Worm (Caenorhabditis elegans) whole organism, L1 larva: ENCODE data around the gene F41H10.4.
A peak's percentile ranks its signal among the peaks of the same experiment; 100 is the strongest.

Experiments used
- Y116A8C.19 ChIP-seq: sonication (generic microtip); optimal IDR thresholded peaks from 2 replicates; lab custom pipeline; 2016; ENCODE audit warnings: missing compliant biosample characterization, missing genetic modification characterization, borderline replicate concordance
- aha-1 ChIP-seq: fragments of 150-350 bp; optimal IDR thresholded peaks from 2 replicates; lab custom pipeline; 2014; ENCODE audit warnings: missing biosample characterization, missing genetic modification characterization
- alr-1 ChIP-seq: fragments of 200-800 bp; sonication (Bioruptor generic); optimal IDR thresholded peaks from 2 replicates; lab custom pipeline; 2018; ENCODE audit warnings: borderline replicate concordance, mild to moderate bottlenecking, missing genetic modification characterization, missing compliant biosample characterization
- aly-2 ChIP-seq: fragments of 150-350 bp; optimal IDR thresholded peaks from 2 replicates; lab custom pipeline; 2014; ENCODE audit warnings: missing biosample characterization, missing genetic modification characterization
- ama-1 ChIP-seq: fragments of 150-350 bp; optimal IDR thresholded peaks from 2 replicates; lab custom pipeline; 2014
- blmp-1 ChIP-seq: fragments of 150-350 bp; optimal IDR thresholded peaks from 2 replicates; lab custom pipeline; 2014; ENCODE audit warnings: missing biosample characterization, missing genetic modification characterization
- ceh-63 ChIP-seq: fragments of 200-800 bp; sonication (Bioruptor generic); optimal IDR thresholded peaks from 2 replicates; lab custom pipeline; 2018; ENCODE audit warnings: mild to moderate bottlenecking, missing genetic modification characterization, missing compliant biosample characterization
- ceh-8 ChIP-seq: fragments of 200-800 bp; sonication (Bioruptor generic); optimal IDR thresholded peaks from 2 replicates; lab custom pipeline; 2018; ENCODE audit warnings: mild to moderate bottlenecking, missing genetic modification characterization, moderate library complexity, missing compliant biosample characterization
- ceh-82 ChIP-seq, 3 experiments: fragments of 150-350 bp in 1 of 3; sonication (generic microtip) in 2 of 3; optimal IDR thresholded peaks; 2 replicates each; lab custom pipeline; 2014 to 2017; ENCODE audit warnings: missing biosample characterization in 3 of 3, missing genetic modification characterization in 3 of 3
- ceh-88 ChIP-seq: fragments of 200-800 bp; sonication (Bioruptor generic); IDR thresholded peaks from 2 replicates; pipeline ENCODE4 v1.3.6; 2022; ENCODE audit warnings: missing genetic modification characterization, missing compliant biosample characterization
- ceh-90 ChIP-seq: sonication (generic microtip); optimal IDR thresholded peaks from 2 replicates; lab custom pipeline; 2016; ENCODE audit warnings: missing genetic modification characterization, missing compliant biosample characterization
- ces-1 ChIP-seq: fragments of 150-350 bp; optimal IDR thresholded peaks from 2 replicates; lab custom pipeline; 2014; ENCODE audit warnings: missing biosample characterization, missing genetic modification reagents, missing genetic modification characterization
- dpl-1 ChIP-seq, 3 experiments: fragments of 150-350 bp in 2 of 3; sonication (generic microtip) in 1 of 3; optimal IDR thresholded peaks; 2 replicates each; lab custom pipeline; 2014 to 2017; ENCODE audit warnings: missing biosample characterization in 3 of 3, missing genetic modification characterization in 3 of 3, missing genetic modification reagents in 3 of 3
- dsc-1 ChIP-seq: sonication (generic microtip); optimal IDR thresholded peaks from 2 replicates; lab custom pipeline; 2016; ENCODE audit warnings: mild to moderate bottlenecking, missing genetic modification characterization, missing compliant biosample characterization
- efl-1 ChIP-seq, 4 experiments: fragments of 150-350 bp; optimal IDR thresholded peaks in 3 of 4; peaks in 1 of 4; 1 replicate in 1 of 4; 2 replicates in 3 of 4; lab custom pipeline; 2014; ENCODE audit warnings: missing biosample characterization in 2 of 4, missing genetic modification characterization in 2 of 4, missing genetic modification reagents in 2 of 4
- efl-3 ChIP-seq: fragments of 200-800 bp; sonication (Bioruptor generic); optimal IDR thresholded peaks from 2 replicates; lab custom pipeline; 2018; ENCODE audit warnings: mild to moderate bottlenecking, missing genetic modification characterization, missing compliant biosample characterization
- elt-2 ChIP-seq: sonication (generic microtip); optimal IDR thresholded peaks from 2 replicates; lab custom pipeline; 2016; ENCODE audit warnings: missing genetic modification characterization, mild to moderate bottlenecking, inconsistent platforms, missing compliant biosample characterization, missing genetic modification reagents
- ets-5 ChIP-seq: fragments of 200-800 bp; sonication (Bioruptor generic); IDR thresholded peaks from 2 replicates; pipeline ENCODE4 v1.3.6; 2022; ENCODE audit warnings: missing genetic modification characterization, missing compliant biosample characterization
- fkh-10 ChIP-seq: sonication (generic microtip); optimal IDR thresholded peaks from 2 replicates; lab custom pipeline; 2017; ENCODE audit warnings: missing biosample characterization, missing genetic modification reagents, missing genetic modification characterization
- hlh-4 ChIP-seq: sonication (generic microtip); optimal IDR thresholded peaks from 2 replicates; lab custom pipeline; 2016; ENCODE audit warnings: mild to moderate bottlenecking, missing genetic modification characterization, missing compliant biosample characterization
- irx-1 ChIP-seq: sonication (generic microtip); optimal IDR thresholded peaks from 2 replicates; lab custom pipeline; 2016; ENCODE audit warnings: missing genetic modification characterization, missing compliant biosample characterization
- isw-1 ChIP-seq: fragments of 200-800 bp; sonication (Bioruptor generic); IDR thresholded peaks from 2 replicates; pipeline ENCODE4 v1.3.6; 2022; ENCODE audit warnings: missing genetic modification characterization, missing compliant biosample characterization
- jun-1 ChIP-seq: fragments of 150-350 bp; optimal IDR thresholded peaks from 2 replicates; lab custom pipeline; 2014; ENCODE audit warnings: missing biosample characterization, missing genetic modification reagents, missing genetic modification characterization
- lin-14 ChIP-seq: fragments of 200-800 bp; sonication (Bioruptor generic); optimal IDR thresholded peaks from 2 replicates; lab custom pipeline; 2018; ENCODE audit warnings: mild to moderate bottlenecking, missing genetic modification characterization, moderate library complexity, missing compliant biosample characterization
- lin-15B ChIP-seq: fragments of 150-350 bp; sonication (generic microtip); optimal IDR thresholded peaks from 3 replicates; lab custom pipeline; 2014; ENCODE audit warnings: missing biosample characterization, missing genetic modification characterization
- lin-39 ChIP-seq: fragments of 150-350 bp; optimal IDR thresholded peaks from 2 replicates; lab custom pipeline; 2014; ENCODE audit warnings: missing biosample characterization, missing genetic modification reagents, missing genetic modification characterization
- lir-3 ChIP-seq: sonication (generic microtip); optimal IDR thresholded peaks from 2 replicates; lab custom pipeline; 2016; ENCODE audit warnings: mild to moderate bottlenecking, missing genetic modification characterization, moderate library complexity, missing compliant biosample characterization; ENCODE audit not compliant: poor library complexity
- lsy-2 ChIP-seq, 2 experiments: fragments of 150-350 bp; optimal IDR thresholded peaks; 2 replicates each; lab custom pipeline; 2014; ENCODE audit warnings: missing biosample characterization in 2 of 2, missing genetic modification characterization in 2 of 2
- mdl-1 ChIP-seq, 2 experiments: fragments of 150-350 bp; optimal IDR thresholded peaks; 2 replicates each; lab custom pipeline; 2014 to 2017; ENCODE audit warnings: missing biosample characterization in 2 of 2, missing genetic modification characterization in 2 of 2, inconsistent platforms in 1 of 2
- mef-2 ChIP-seq: fragments of 150-350 bp; optimal IDR thresholded peaks from 2 replicates; lab custom pipeline; 2014; ENCODE audit warnings: missing biosample characterization, missing genetic modification characterization
- mep-1 ChIP-seq: fragments of 150-350 bp; optimal IDR thresholded peaks from 2 replicates; lab custom pipeline; 2014; ENCODE audit warnings: missing biosample characterization, missing genetic modification characterization
- nhr-11 ChIP-seq: fragments of 150-350 bp; optimal IDR thresholded peaks from 2 replicates; lab custom pipeline; 2014; ENCODE audit warnings: missing biosample characterization, missing genetic modification characterization
- nhr-12 ChIP-seq: sonication (generic microtip); optimal IDR thresholded peaks from 2 replicates; lab custom pipeline; 2017; ENCODE audit warnings: missing biosample characterization, missing genetic modification characterization
- nhr-19 ChIP-seq: fragments of 200-800 bp; sonication (Bioruptor generic); conservative IDR thresholded peaks from 2 replicates; pipeline ENCODE4 v1.3.6; 2022; ENCODE audit warnings: missing genetic modification characterization, missing compliant biosample characterization
- nhr-237 ChIP-seq: fragments of 150-350 bp; optimal IDR thresholded peaks from 2 replicates; lab custom pipeline; 2014; ENCODE audit warnings: missing biosample characterization, missing genetic modification characterization
- nhr-28 ChIP-seq: fragments of 150-350 bp; optimal IDR thresholded peaks from 2 replicates; lab custom pipeline; 2014; ENCODE audit warnings: missing biosample characterization, missing genetic modification characterization
- nhr-71 ChIP-seq: sonication (generic microtip); optimal IDR thresholded peaks from 2 replicates; lab custom pipeline; 2016; ENCODE audit warnings: mild to moderate bottlenecking, missing genetic modification characterization, moderate library complexity, missing compliant biosample characterization
- nhr-76 ChIP-seq: sonication (generic microtip); optimal IDR thresholded peaks from 2 replicates; lab custom pipeline; 2017; ENCODE audit warnings: missing biosample characterization, missing genetic modification characterization
- nhr-84 ChIP-seq: sonication (generic microtip); optimal IDR thresholded peaks from 2 replicates; lab custom pipeline; 2017; ENCODE audit warnings: missing biosample characterization, missing genetic modification characterization
- nhr-85 ChIP-seq: sonication (generic microtip); peaks from one replicate; lab custom pipeline; 2016; ENCODE audit warnings: missing genetic modification characterization, inconsistent platforms, missing compliant biosample characterization
- pag-3 ChIP-seq: sonication (generic microtip); optimal IDR thresholded peaks from 2 replicates; lab custom pipeline; 2017; ENCODE audit warnings: missing genetic modification characterization, mild to moderate bottlenecking, missing compliant biosample characterization, antibody characterized with exemption, borderline replicate concordance; ENCODE audit not compliant: insufficient read depth
- pax-3 ChIP-seq: fragments of 200-800 bp; sonication (Bioruptor generic); optimal IDR thresholded peaks from 2 replicates; lab custom pipeline; 2018; ENCODE audit warnings: mild to moderate bottlenecking, missing genetic modification characterization, moderate library complexity, missing compliant biosample characterization
- skn-1 ChIP-seq: fragments of 150-350 bp; optimal IDR thresholded peaks from 2 replicates; lab custom pipeline; 2014; ENCODE audit warnings: missing biosample characterization, missing genetic modification characterization
- snu-23 ChIP-seq: sonication (generic microtip); optimal IDR thresholded peaks from 2 replicates; lab custom pipeline; 2016; ENCODE audit warnings: missing genetic modification characterization, missing compliant biosample characterization
- sptf-1 ChIP-seq: fragments of 150-350 bp; optimal IDR thresholded peaks from 2 replicates; lab custom pipeline; 2014; ENCODE audit warnings: missing biosample characterization, missing genetic modification characterization
- swsn-7 ChIP-seq: sonication (generic microtip); optimal IDR thresholded peaks from 2 replicates; lab custom pipeline; 2016; ENCODE audit warnings: missing genetic modification characterization, missing compliant biosample characterization
- tbx-2 ChIP-seq: sonication (generic microtip); optimal IDR thresholded peaks from 2 replicates; lab custom pipeline; 2016; ENCODE audit warnings: missing genetic modification characterization, missing compliant biosample characterization
- tlp-1 ChIP-seq: fragments of 150-350 bp; optimal IDR thresholded peaks from 2 replicates; lab custom pipeline; 2014; ENCODE audit warnings: missing biosample characterization, missing genetic modification characterization
- unc-130 ChIP-seq: fragments of 150-350 bp; optimal IDR thresholded peaks from 2 replicates; lab custom pipeline; 2017; ENCODE audit warnings: missing biosample characterization, missing genetic modification characterization, inconsistent platforms
- unc-98 ChIP-seq: fragments of 200-800 bp; sonication (Bioruptor generic); IDR thresholded peaks from 2 replicates; pipeline ENCODE4 v1.3.6; 2022; ENCODE audit warnings: missing genetic modification characterization, missing compliant biosample characterization
- xbp-1 ChIP-seq: sonication (generic microtip); optimal IDR thresholded peaks from 2 replicates; lab custom pipeline; 2016; ENCODE audit warnings: missing genetic modification characterization, missing compliant biosample characterization
- zag-1 ChIP-seq: fragments of 150-350 bp; optimal IDR thresholded peaks from 2 replicates; lab custom pipeline; 2014; ENCODE audit warnings: missing biosample characterization, missing genetic modification characterization
- ztf-11 ChIP-seq, 2 experiments: sonication (generic microtip); optimal IDR thresholded peaks; 2 replicates each; lab custom pipeline; 2016 to 2017; ENCODE audit warnings: missing genetic modification characterization in 2 of 2, missing biosample characterization in 1 of 2, missing compliant biosample characterization in 1 of 2

The F41H10.4 gene

DNA sequence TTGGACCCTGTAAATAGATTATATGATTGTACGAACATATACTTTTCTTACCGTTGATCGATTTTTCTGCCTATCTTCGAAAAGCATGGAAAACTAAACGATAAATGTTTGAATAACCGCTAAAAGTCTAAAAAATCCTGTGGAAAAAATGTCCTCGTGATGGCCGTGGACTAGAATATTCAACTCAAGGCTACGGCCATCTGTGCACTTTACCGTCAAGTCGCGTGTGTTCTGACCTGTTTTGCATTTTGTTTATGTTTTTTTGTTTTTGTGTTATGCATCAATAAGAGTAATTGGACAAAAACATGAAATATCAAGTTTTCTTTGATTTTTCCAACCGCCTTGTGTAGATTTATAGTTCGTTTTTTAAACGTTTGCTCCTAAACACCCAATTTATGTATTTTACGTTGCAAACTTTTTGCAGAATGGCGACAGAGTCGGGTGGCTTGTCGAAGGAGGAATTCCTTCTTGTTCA lies at the start of gene F41H10.4, which contains the start of gene hda-6:
Gene F41H10.4 (plus strand): TSS at position 425 of the 475 bp plus-strand sequence.
Gene hda-6 (minus strand): TSS at position 172 of the 475 bp plus-strand sequence.
- TF ChIP-seq nhr-237 (tag; lab: Kevin White, UChicago) = no peak
- no peak for TF ChIP-seq ceh-63
- peak; percentile 67 to 82 (median 81) for TF ChIP-seq dpl-1 (GFP tag; optimal IDR thresholded peaks at IDR 0.05; lab: Kevin White, UChicago)
- peak; percentile 85 for TF ChIP-seq ceh-90
- peak; percentile 86 for TF ChIP-seq nhr-85
- TF ChIP-seq ces-1 = no peak
- TF ChIP-seq mef-2 = peak; percentile 15
- no peak for TF ChIP-seq ceh-8 (GFP tag; lab: Kevin White, UChicago)
- peak in 1 of 2 experiments; percentile 72 for TF ChIP-seq mdl-1 (tag; optimal IDR thresholded peaks at IDR 0.05; lab: Kevin White, UChicago)
- TF ChIP-seq tlp-1 = no peak
- peak; percentile 40 for TF ChIP-seq blmp-1
- peak; percentile 90 for TF ChIP-seq nhr-71 (tag; lab: Kevin White, UChicago)
- peak; percentile 92 for TF ChIP-seq unc-130 (tag; lab: Kevin White, UChicago)
- no peak for TF ChIP-seq nhr-11 (tag; lab: Kevin White, UChicago)
- no peak for TF ChIP-seq skn-1 (tag; lab: Kevin White, UChicago)
- TF ChIP-seq elt-2 (tag; lab: Kevin White, UChicago) = peak; percentile 57
- peak; percentile 87 for TF ChIP-seq lsy-2 (tag; optimal IDR thresholded peaks at IDR 0.05; lab: Kevin White, UChicago)
- peak; percentile 66 for TF ChIP-seq lin-15B (tag; lab: Kevin White, UChicago)
- peak; percentile 76 for TF ChIP-seq nhr-19 (GFP tag; lab: Robert Waterston, UW)
- TF ChIP-seq aly-2 (tag; lab: Kevin White, UChicago) = no peak
- TF ChIP-seq Y116A8C.19 (tag; lab: Kevin White, UChicago) = peak; percentile 27
- TF ChIP-seq pag-3 (tag; lab: Kevin White, UChicago) = no peak
- TF ChIP-seq zag-1 = no peak
- peak; percentile 88 for TF ChIP-seq tbx-2 (tag; lab: Kevin White, UChicago)
- no peak for TF ChIP-seq fkh-10
- peak; percentile 85 for TF ChIP-seq dsc-1 (tag; lab: Kevin White, UChicago)
- TF ChIP-seq efl-1 (optimal IDR thresholded peaks at IDR 0.05; lab: Kevin White, UChicago) = peak; percentile 65 to 83
- peak; percentile 82 to 98 for TF ChIP-seq efl-1 (GFP tag; optimal IDR thresholded peaks at IDR 0.05 in 1 of 2; lab: Kevin White, UChicago)
- TF ChIP-seq ama-1 (lab: Kevin White, UChicago) = no peak
- TF ChIP-seq nhr-12 (tag; lab: Kevin White, UChicago) = no peak
- TF ChIP-seq sptf-1 (tag; lab: Kevin White, UChicago) = no peak
- TF ChIP-seq jun-1 (tag; lab: Kevin White, UChicago) = no peak
- TF ChIP-seq isw-1 = peak; percentile 62
- TF ChIP-seq pax-3 (tag; lab: Kevin White, UChicago) = peak; percentile 65
- TF ChIP-seq lin-14 (GFP tag; lab: Kevin White, UChicago) = peak; percentile 88
- TF ChIP-seq swsn-7 (tag; lab: Kevin White, UChicago) = peak; percentile 79
- peak; percentile 55 to 68 (median 57) for TF ChIP-seq ceh-82 (tag; optimal IDR thresholded peaks at IDR 0.05; lab: Kevin White, UChicago)
- TF ChIP-seq ceh-88 (GFP tag; lab: Robert Waterston, UW) = no peak
- TF ChIP-seq alr-1 (tag; lab: Kevin White, UChicago) = no peak
- TF ChIP-seq ztf-11 (tag; optimal IDR thresholded peaks at IDR 0.05; lab: Kevin White, UChicago) = peak in 1 of 2 experiments; percentile 89
- no peak for TF ChIP-seq efl-3 (GFP tag; lab: Kevin White, UChicago)
- TF ChIP-seq nhr-84 (tag; lab: Kevin White, UChicago) = no peak
- peak; percentile 86 for TF ChIP-seq irx-1 (tag; lab: Kevin White, UChicago)
- TF ChIP-seq lin-39 (tag; lab: Kevin White, UChicago) = peak; percentile 31
- TF ChIP-seq snu-23 = peak; percentile 90
- peak; percentile 96 for TF ChIP-seq lir-3 (tag; lab: Kevin White, UChicago)
- no peak for TF ChIP-seq nhr-76 (tag; lab: Kevin White, UChicago)
- TF ChIP-seq nhr-28 (tag; lab: Kevin White, UChicago) = no peak
- TF ChIP-seq aha-1 (tag; lab: Kevin White, UChicago) = no peak
- TF ChIP-seq hlh-4 (tag; lab: Kevin White, UChicago) = no peak
- no peak for TF ChIP-seq ets-5 (GFP tag; lab: Robert Waterston, UW)
- TF ChIP-seq mep-1 (tag; lab: Kevin White, UChicago) = peak; percentile 93
- TF ChIP-seq unc-98 = peak; percentile 59; the same call in 1 of the 2 replicates
- peak; percentile 87 for TF ChIP-seq xbp-1 (tag; lab: Kevin White, UChicago)
